Fruit fly (Drosophila melanogaster): ENCODE results near the gene CG11583.
A peak's percentile ranks its signal among the peaks of the same experiment; 100 is the strongest.

Gene CG11583

dm6 chr3L:4259102-4259558 lies 23.5 kb downstream of the CG11583 start, which contains the start of the genes CG15011 and CG1309 (continued):
- TF ChIP-seq jigr1 (GFP tag; IDR thresholded peaks at IDR 0.05) (0 out of 3 replicates have a peak, but pooled peaks have one; percentile 8), ERR (GFP tag; optimal IDR thresholded peaks at IDR 0.05) (peak; percentile 49), MBD-R2 (GFP tag; IDR thresholded peaks at IDR 0.05) (peak; percentile 97), HLH3B (GFP tag; IDR thresholded peaks at IDR 0.05) (peak; percentile 68; the same call in 1 of the 2 replicates), Dp (GFP tag; optimal IDR thresholded peaks at IDR 0.05) (peak; percentile 12), CG10209 (GFP tag; optimal IDR thresholded peaks at IDR 0.05) (peak; percentile 77), CG10654 (GFP tag; optimal IDR thresholded peaks at IDR 0.05) (peak; percentile 80), schlank (tag; optimal IDR thresholded peaks at IDR 0.05) (peak; percentile 8), ac (GFP tag; optimal IDR thresholded peaks at IDR 0.05) (peak; percentile 12), nmo (GFP tag; optimal IDR thresholded peaks at IDR 0.05) (peak; percentile 92), CG13894 (tag; optimal IDR thresholded peaks at IDR 0.05) (peak; percentile 82), bbx (GFP tag; IDR thresholded peaks at IDR 0.05; ENCODE audit: partially characterized antibody) (no peak), toy (GFP tag; IDR thresholded peaks at IDR 0.05) (no peak), B-H2 (GFP tag; optimal IDR thresholded peaks at IDR 0.05) (peak; percentile 86), CG13123 (GFP tag; optimal IDR thresholded peaks at IDR 0.05) (peak; percentile 82), CG6254 (GFP tag; optimal IDR thresholded peaks at IDR 0.05) (peak; percentile 40), crc (GFP tag; optimal IDR thresholded peaks at IDR 0.05) (peak; percentile 63), Sox100B (GFP tag; optimal IDR thresholded peaks at IDR 0.05) (peak; percentile 76), CG34376 (GFP tag; optimal IDR thresholded peaks at IDR 0.05) (peak; percentile 86), ATbp (GFP tag; optimal IDR thresholded peaks at IDR 0.05) (peak; percentile 41), CG11695 (GFP tag; IDR thresholded peaks at IDR 0.05) (peak; percentile 73), sisA (GFP tag; IDR thresholded peaks at IDR 0.05) (peak; percentile 84), NC2α (GFP tag; optimal IDR thresholded peaks at IDR 0.05) (peak; percentile 67), C15 (GFP tag; IDR thresholded peaks at IDR 0.05) (peak; percentile 60; the same call in 1 of the 3 replicates), ftz-f1 (GFP tag; optimal IDR thresholded peaks at IDR 0.05) (no peak), CG1647 (GFP tag; optimal IDR thresholded peaks at IDR 0.05) (peak; percentile 81), Spps (tag; optimal IDR thresholded peaks at IDR 0.05) (peak; percentile 73), gcm (GFP tag; optimal IDR thresholded peaks at IDR 0.05) (peak; percentile 77), unc-4 (GFP tag; IDR thresholded peaks at IDR 0.05; ENCODE audit: partially characterized antibody) (peak; percentile 48), hkb (optimal IDR thresholded peaks at IDR 0.05) (no peak), hkb (GFP tag; IDR thresholded peaks at IDR 0.05) (peak; percentile 60; the same call in 1 of the 2 replicates), CG15269 (tag; optimal IDR thresholded peaks at IDR 0.05) (peak; percentile 84), zfh2 (GFP tag; optimal IDR thresholded peaks at IDR 0.05) (peak; percentile 86), CG10431 (GFP tag; optimal IDR thresholded peaks at IDR 0.05) (peak; percentile 16), Opbp (GFP tag; IDR thresholded peaks at IDR 0.05; ENCODE audit: partially characterized antibody) (no peak), Rx (GFP tag; IDR thresholded peaks at IDR 0.05) (peak; percentile 59), CG17361 (GFP tag; IDR thresholded peaks at IDR 0.05) (peak; percentile 88), CG16779 (GFP tag; IDR thresholded peaks at IDR 0.05) (no peak), CG11398 (GFP tag; optimal IDR thresholded peaks at IDR 0.05) (peak; percentile 65), NfI (GFP tag; optimal IDR thresholded peaks at IDR 0.05) (peak; percentile 78), CG8944 (GFP tag; optimal IDR thresholded peaks at IDR 0.05) (peak; percentile 75), nom (GFP tag; optimal IDR thresholded peaks at IDR 0.05) (peak; percentile 60), Dll (GFP tag; IDR thresholded peaks at IDR 0.05; ENCODE audit: partially characterized antibody) (peak; percentile 59; the same call in 2 of the 4 replicates), CG11456 (GFP tag; IDR thresholded peaks at IDR 0.05) (peak; percentile 75; the same call in 2 of the 3 replicates), H2.0 (GFP tag; IDR thresholded peaks at IDR 0.05) (peak; percentile 56), CG6683 (GFP tag; optimal IDR thresholded peaks at IDR 0.05) (peak; percentile 49), CG2875 (GFP tag; optimal IDR thresholded peaks at IDR 0.05) (peak; percentile 28), CG9876 (GFP tag; optimal IDR thresholded peaks at IDR 0.05) (peak; percentile 76), inv (GFP tag; IDR thresholded peaks at IDR 0.05; ENCODE audit: partially characterized antibody) (peak; percentile 39; the same call in 1 of the 2 replicates), abd-A (tag; optimal IDR thresholded peaks at IDR 0.05) (peak; percentile 85)
